Worm (Caenorhabditis elegans): ENCODE data around the gene asp-13.

Gene asp-13

ce11 chrV:8599192-8599591, 43.8 kb downstream of the asp-13 start, which contains the start of gene F41E6.7:
TSS of gene F41E6.7 (minus strand) at chrV:8599292.
- TF ChIP-seq tbx-11 (GFP tag; IDR thresholded peaks at IDR 0.05) (no peak), tbx-37 (GFP tag; conservative IDR thresholded peaks at IDR 0.05) (no peak), flt-1 (GFP tag; IDR thresholded peaks at IDR 0.05) (no peak), aly-1 (tag; optimal IDR thresholded peaks at IDR 0.05) (no peak), hmbx-1 (tag; optimal IDR thresholded peaks at IDR 0.05) (no peak), hnd-1 (tag; optimal IDR thresholded peaks at IDR 0.05) (no peak), tra-4 (tag; optimal IDR thresholded peaks at IDR 0.05) (no peak), scrt-1 (GFP tag; IDR thresholded peaks at IDR 0.05) (no peak), hmg-4 (GFP tag; optimal IDR thresholded peaks at IDR 0.05) (no peak), ets-7 (tag; optimal IDR thresholded peaks at IDR 0.05) (no peak), sea-1 (GFP tag; conservative IDR thresholded peaks at IDR 0.05) (no peak), F13C5.2 (tag; optimal IDR thresholded peaks at IDR 0.05) (no peak)

ce11 chrV:8594105-8594964, 48.7 kb downstream of the asp-13 start, which contains the start of gene tag-196:
TSS of gene tag-196 (plus strand) at chrV:8594914.
- TF ChIP-seq F13C5.2 (tag; optimal IDR thresholded peaks at IDR 0.05) = no peak
- TF ChIP-seq tbx-11 (GFP tag; IDR thresholded peaks at IDR 0.05) = no peak
- TF ChIP-seq pes-1 (GFP tag; IDR thresholded peaks at IDR 0.05) = no peak
- no peak for TF ChIP-seq tra-4 (tag; optimal IDR thresholded peaks at IDR 0.05)
- TF ChIP-seq ama-1 (optimal IDR thresholded peaks at IDR 0.05) = no peak
- TF ChIP-seq hmbx-1 (tag; optimal IDR thresholded peaks at IDR 0.05) = no peak
- no peak for TF ChIP-seq hmg-4 (GFP tag; optimal IDR thresholded peaks at IDR 0.05)
- no peak for TF ChIP-seq scrt-1 (GFP tag; IDR thresholded peaks at IDR 0.05)
- no peak for TF ChIP-seq ets-7 (tag; optimal IDR thresholded peaks at IDR 0.05)
- TF ChIP-seq sea-1 (GFP tag; conservative IDR thresholded peaks at IDR 0.05) = no peak
- TF ChIP-seq hnd-1 (tag; optimal IDR thresholded peaks at IDR 0.05) = no peak
- no peak for TF ChIP-seq aly-1 (tag; optimal IDR thresholded peaks at IDR 0.05)
- TF ChIP-seq tbx-37 (GFP tag; conservative IDR thresholded peaks at IDR 0.05) = no peak
- no peak for TF ChIP-seq ceh-13 (GFP tag; optimal IDR thresholded peaks at IDR 0.05)
- no peak for TF ChIP-seq B0310.2 (tag; optimal IDR thresholded peaks at IDR 0.05)
- TF ChIP-seq flt-1 (GFP tag; IDR thresholded peaks at IDR 0.05) = no peak

DNA sequence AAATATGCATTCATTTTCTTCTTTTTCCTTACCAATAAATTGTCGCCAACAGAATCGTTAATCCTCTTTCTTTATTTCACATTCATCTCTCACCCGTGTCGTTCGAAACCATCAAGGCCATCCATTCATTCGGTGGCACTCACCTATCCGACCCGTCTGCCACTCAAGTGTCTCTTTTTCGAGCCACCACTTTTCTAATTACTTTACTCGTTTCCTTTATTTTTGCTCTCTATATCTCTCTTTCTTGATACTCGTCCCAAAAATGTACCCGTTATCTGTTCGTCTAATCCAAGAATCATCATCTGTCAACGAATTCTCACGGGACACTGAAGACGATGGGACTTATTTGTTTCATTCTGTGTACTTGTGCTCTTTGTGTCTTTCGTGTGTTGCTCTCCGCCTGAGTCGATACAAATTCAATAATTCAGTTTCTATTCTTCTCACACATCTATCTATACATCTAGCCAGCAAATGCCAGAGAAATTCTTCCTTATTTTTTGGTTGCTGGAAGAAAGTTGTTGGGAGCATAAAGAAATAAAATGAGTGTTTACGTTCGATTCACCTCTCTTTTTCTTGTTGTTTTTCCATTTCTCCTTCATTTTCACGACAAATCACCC, 50.2 kb downstream of the asp-13 start:
- TF ChIP-seq ceh-13 (GFP tag; optimal IDR thresholded peaks at IDR 0.05) (no peak), aly-1 (tag; optimal IDR thresholded peaks at IDR 0.05) (no peak), hmg-4 (GFP tag; optimal IDR thresholded peaks at IDR 0.05) (no peak), ama-1 (optimal IDR thresholded peaks at IDR 0.05) (no peak), B0310.2 (tag; optimal IDR thresholded peaks at IDR 0.05) (no peak), scrt-1 (GFP tag; IDR thresholded peaks at IDR 0.05) (no peak)
